Fruit fly (Drosophila melanogaster) S2 (cell line): ENCODE measurements around the gene CG34433.

Experiments used
- CG8478 ChIP-seq: fragments of >200 bp; optimal IDR thresholded peaks from 2 replicates; lab custom pipeline; 2018
- CTCF ChIP-seq, 2 experiments: fragments of >200 bp; optimal IDR thresholded peaks; 2 replicates each; lab custom pipeline; 2018

DNA sequence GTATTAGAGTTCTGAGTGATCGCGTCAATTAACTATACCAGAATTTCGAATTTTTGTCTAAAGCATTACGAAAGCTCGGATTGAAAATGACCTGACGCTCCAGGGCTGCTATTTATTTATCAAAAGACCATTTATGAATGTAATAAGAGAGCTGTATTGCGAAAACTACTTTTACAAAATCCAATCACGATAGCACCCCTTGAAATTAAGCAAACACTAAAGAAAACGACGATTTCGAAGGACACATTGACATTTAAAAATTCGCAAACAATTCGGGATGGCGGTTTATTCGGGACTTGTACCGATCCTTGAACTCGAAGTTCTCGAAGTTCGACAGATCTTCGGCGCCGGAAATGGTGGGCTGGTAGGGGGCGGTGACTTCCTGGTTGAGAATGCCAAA is 45.6 kb downstream of the CG34433 start, which contains the start of gene CG12069:
- TF ChIP-seq CTCF (optimal IDR thresholded peaks at IDR 0.05; lab: Kevin White, UChicago), result no peak
- TF ChIP-seq CG8478 (lab: Kevin White, UChicago), result no peak
